Fruit fly (Drosophila melanogaster): ENCODE measurements around the gene obst-I.

obst-I gene

dm6 chr3L:2265692-2266444, 1.8 kb upstream of the obst-I start, which contains the start of the genes ecd and CG13806 (continued):
- TF ChIP-seq HLH4C (GFP tag; IDR thresholded peaks at IDR 0.05; ENCODE audit: partially characterized antibody), result peak; percentile 85
- no peak for TF ChIP-seq CG5953 (GFP tag; IDR thresholded peaks at IDR 0.05)
- no peak for TF ChIP-seq Oli (tag; optimal IDR thresholded peaks at IDR 0.05)
- peak; percentile 47; the same call in 1 of the 3 replicates for TF ChIP-seq ci (GFP tag; IDR thresholded peaks at IDR 0.05)
- 0 out of 3 replicates have a peak, but pooled peaks have one; percentile 21 for TF ChIP-seq CG11560 (tag; IDR thresholded peaks at IDR 0.05)
- peak; percentile 30; the same call in 1 of the 2 replicates for TF ChIP-seq ttk (GFP tag; IDR thresholded peaks at IDR 0.05)
- no peak for TF ChIP-seq Hr39 (optimal IDR thresholded peaks at IDR 0.05)
- TF ChIP-seq Pdp1 (GFP tag; optimal IDR thresholded peaks at IDR 0.05), result peak in 1 of 2 experiments; percentile 3
- TF ChIP-seq fd102C (GFP tag; optimal IDR thresholded peaks at IDR 0.05), result no peak
- TF ChIP-seq wek (GFP tag; optimal IDR thresholded peaks at IDR 0.05), result no peak
- peak; percentile 8 for TF ChIP-seq Mes4 (GFP tag; optimal IDR thresholded peaks at IDR 0.05)
- TF ChIP-seq Poxn (GFP tag; IDR thresholded peaks at IDR 0.05), result no peak
- peak; percentile 29; the same call in 1 of the 2 replicates for TF ChIP-seq al (GFP tag; IDR thresholded peaks at IDR 0.05)
- no peak for TF ChIP-seq CG3407 (GFP tag; optimal IDR thresholded peaks at IDR 0.05)
- no peak for TF ChIP-seq tgo (GFP tag; IDR thresholded peaks at IDR 0.05)
- no peak for TF ChIP-seq BtbVII (GFP tag; optimal IDR thresholded peaks at IDR 0.05)
- peak; percentile 97 for TF ChIP-seq knrl (GFP tag; IDR thresholded peaks at IDR 0.05; ENCODE audit: partially characterized antibody)
- no peak for TF ChIP-seq fd96Cb (tag; optimal IDR thresholded peaks at IDR 0.05)
- 0 out of 3 replicates have a peak, but pooled peaks have one; percentile 39 for TF ChIP-seq CG6175 (GFP tag; IDR thresholded peaks at IDR 0.05)
- peak; percentile 51 for TF ChIP-seq trem (tag; optimal IDR thresholded peaks at IDR 0.05)
- no peak for TF ChIP-seq CG6683 (GFP tag; optimal IDR thresholded peaks at IDR 0.05)
- TF ChIP-seq CG43689 (GFP tag; IDR thresholded peaks at IDR 0.05), result no peak
- TF ChIP-seq TFAM (GFP tag; optimal IDR thresholded peaks at IDR 0.05), result no peak
- no peak for TF ChIP-seq Spps (tag; optimal IDR thresholded peaks at IDR 0.05)
- TF ChIP-seq CG12104 (GFP tag; optimal IDR thresholded peaks at IDR 0.05), result no peak
- no peak for TF ChIP-seq CG8478 (optimal IDR thresholded peaks at IDR 0.05)
- TF ChIP-seq CG31388 (GFP tag; optimal IDR thresholded peaks at IDR 0.05), result no peak
- TF ChIP-seq run (tag; optimal IDR thresholded peaks at IDR 0.05), result no peak
- no peak; the same call in 1 of the 2 replicates for TF ChIP-seq cas (GFP tag; IDR thresholded peaks at IDR 0.05)
- peak; percentile 54 for TF ChIP-seq emc (GFP tag; optimal IDR thresholded peaks at IDR 0.05)
- TF ChIP-seq CG34224 (GFP tag; IDR thresholded peaks at IDR 0.05; ENCODE audit: partially characterized antibody), result peak; percentile 91
- TF ChIP-seq corto (GFP tag; optimal IDR thresholded peaks at IDR 0.05), result no peak
- peak; percentile 72; the same call in 2 of the 4 replicates for TF ChIP-seq Gug (GFP tag; IDR thresholded peaks at IDR 0.05)
- TF ChIP-seq pho (GFP tag; optimal IDR thresholded peaks at IDR 0.05), result peak; percentile 39
- peak; percentile 14 for TF ChIP-seq CG31365 (tag; optimal IDR thresholded peaks at IDR 0.05)
- no peak for TF ChIP-seq ab (GFP tag; optimal IDR thresholded peaks at IDR 0.05)
- TF ChIP-seq Adf1 (GFP tag; IDR thresholded peaks at IDR 0.05), result peak; percentile 56
- no peak for TF ChIP-seq D (optimal IDR thresholded peaks at IDR 0.05)
- no peak for TF ChIP-seq D (GFP tag; optimal IDR thresholded peaks at IDR 0.05)
- no peak for TF ChIP-seq kah (GFP tag; optimal IDR thresholded peaks at IDR 0.05)
- peak; percentile 19 for TF ChIP-seq ind (GFP tag; optimal IDR thresholded peaks at IDR 0.05)
- peak; percentile 90 for TF ChIP-seq Dll (GFP tag; IDR thresholded peaks at IDR 0.05; ENCODE audit: partially characterized antibody)
- no peak for TF ChIP-seq gt (GFP tag; IDR thresholded peaks at IDR 0.05)
- TF ChIP-seq CG3065 (GFP tag; optimal IDR thresholded peaks at IDR 0.05), result peak; percentile 77
- TF ChIP-seq gcm (GFP tag; optimal IDR thresholded peaks at IDR 0.05), result no peak
- no peak for TF ChIP-seq gsb-n (tag; optimal IDR thresholded peaks at IDR 0.05)
- TF ChIP-seq CG8281 (tag; optimal IDR thresholded peaks at IDR 0.05), result no peak
- no peak for TF ChIP-seq zf30C (GFP tag; optimal IDR thresholded peaks at IDR 0.05)
- no peak for TF ChIP-seq Tbp (GFP tag; optimal IDR thresholded peaks at IDR 0.05)
- no peak for TF ChIP-seq Blimp-1 (GFP tag; optimal IDR thresholded peaks at IDR 0.05)

All from whole organism, embryonic.